Worm (Caenorhabditis elegans) whole organism, young adult: ENCODE measurements around the gene F47B7.3.

Source experiments
- B0261.1 ChIP-seq: sonication (generic microtip); optimal IDR thresholded peaks from 2 replicates; lab custom pipeline; 2016; ENCODE audit warnings: mild to moderate bottlenecking, missing genetic modification characterization, moderate library complexity, missing compliant biosample characterization
- F10E7.11 ChIP-seq: sonication (generic microtip); optimal IDR thresholded peaks from 2 replicates; lab custom pipeline; 2017; ENCODE audit warnings: mild to moderate bottlenecking, missing genetic modification characterization, moderate library complexity, missing compliant biosample characterization
- F33H1.4 ChIP-seq: fragments of 200-800 bp; sonication (Bioruptor generic); IDR thresholded peaks from 2 replicates; pipeline ENCODE4 v1.3.6; 2022; ENCODE audit warnings: missing genetic modification reagents, missing genetic modification characterization, missing compliant biosample characterization
- F52B5.7 ChIP-seq: sonication (generic microtip); optimal IDR thresholded peaks from 2 replicates; lab custom pipeline; 2016; ENCODE audit warnings: mild to moderate bottlenecking, missing genetic modification characterization, missing compliant biosample characterization
- T26A5.8 ChIP-seq: sonication (generic microtip); optimal IDR thresholded peaks from 2 replicates; lab custom pipeline; 2016; ENCODE audit warnings: missing genetic modification characterization, missing compliant biosample characterization
- Y53G8AR.9 ChIP-seq: fragments of 200-800 bp; sonication (Bioruptor generic); conservative IDR thresholded peaks from 2 replicates; pipeline ENCODE4 v1.3.6; 2022; ENCODE audit warnings: missing genetic modification reagents, missing genetic modification characterization, missing compliant biosample characterization
- Y56A3A.18 ChIP-seq: fragments of 200-800 bp; sonication (Bioruptor generic); IDR thresholded peaks from 2 replicates; pipeline ENCODE4 v1.3.6; 2022; ENCODE audit warnings: missing genetic modification reagents, missing genetic modification characterization, missing compliant biosample characterization
- ama-1 ChIP-seq, 3 experiments: fragments of 150-350 bp in 1 of 3; sonication (generic microtip) in 2 of 3; optimal IDR thresholded peaks; 2 replicates each; lab custom pipeline; 2014 to 2018; ENCODE audit warnings: missing biosample characterization in 2 of 3, missing genetic modification characterization in 2 of 3, missing genetic modification reagents in 2 of 3
- aptf-2 ChIP-seq: fragments of 200-800 bp; sonication (Bioruptor generic); conservative IDR thresholded peaks from 2 replicates; pipeline ENCODE4 v1.3.6; 2022; ENCODE audit warnings: missing genetic modification reagents, missing genetic modification characterization, missing compliant biosample characterization
- bed-2 ChIP-seq: fragments of 200-800 bp; sonication (Bioruptor generic); IDR thresholded peaks from 2 replicates; pipeline ENCODE4 v1.3.6; 2022; ENCODE audit warnings: missing genetic modification reagents, missing genetic modification characterization, missing compliant biosample characterization
- cebp-2 ChIP-seq: fragments of 200-800 bp; sonication (Bioruptor generic); IDR thresholded peaks from 2 replicates; pipeline ENCODE4 v1.3.6; 2022; ENCODE audit warnings: missing genetic modification characterization, missing compliant biosample characterization
- ceh-91 ChIP-seq: fragments of 200-800 bp; sonication (Bioruptor generic); IDR thresholded peaks from 2 replicates; pipeline ENCODE4 v1.3.6; 2022; ENCODE audit warnings: missing genetic modification reagents, missing genetic modification characterization, missing compliant biosample characterization
- chd-7 ChIP-seq: sonication (generic microtip); optimal IDR thresholded peaks from 2 replicates; lab custom pipeline; 2016; ENCODE audit warnings: mild to moderate bottlenecking, missing genetic modification characterization, moderate library complexity, missing compliant biosample characterization
- egl-18 ChIP-seq: fragments of 200-800 bp; sonication (Bioruptor generic); IDR thresholded peaks from 2 replicates; pipeline ENCODE4 v1.3.6; 2022; ENCODE audit warnings: missing genetic modification reagents, missing genetic modification characterization, missing compliant biosample characterization
- egrh-3 ChIP-seq: fragments of 200-800 bp; sonication (Bioruptor generic); IDR thresholded peaks from 2 replicates; pipeline ENCODE4 v1.3.6; 2022; ENCODE audit warnings: missing genetic modification reagents, missing genetic modification characterization, missing compliant biosample characterization
- fkh-3 ChIP-seq: sonication (generic microtip); optimal IDR thresholded peaks from 2 replicates; lab custom pipeline; 2016; ENCODE audit warnings: mild to moderate bottlenecking, missing genetic modification characterization, missing compliant biosample characterization
- gei-17 ChIP-seq: fragments of 200-800 bp; sonication (Bioruptor generic); optimal IDR thresholded peaks from 2 replicates; lab custom pipeline; 2018; ENCODE audit warnings: mild to moderate bottlenecking, missing genetic modification characterization, missing compliant biosample characterization
- hlh-26 ChIP-seq: fragments of 200-800 bp; sonication (Bioruptor generic); conservative IDR thresholded peaks from 2 replicates; pipeline ENCODE4 v1.3.6; 2022; ENCODE audit warnings: missing genetic modification reagents, missing genetic modification characterization, missing compliant biosample characterization
- lin-54 ChIP-seq: fragments of 200-800 bp; sonication (Bioruptor generic); optimal IDR thresholded peaks from 2 replicates; lab custom pipeline; 2018; ENCODE audit warnings: mild to moderate bottlenecking, missing genetic modification characterization, missing compliant biosample characterization
- madf-10 ChIP-seq: sonication (generic microtip); optimal IDR thresholded peaks from 2 replicates; lab custom pipeline; 2016; ENCODE audit warnings: mild to moderate bottlenecking, missing genetic modification characterization, missing compliant biosample characterization
- madf-6 ChIP-seq: fragments of 200-800 bp; sonication (Bioruptor generic); IDR thresholded peaks from 2 replicates; pipeline ENCODE4 v1.3.6; 2022; ENCODE audit warnings: missing genetic modification reagents, missing genetic modification characterization, missing compliant biosample characterization
- nfyb-1 ChIP-seq: fragments of 200-800 bp; sonication (Bioruptor generic); IDR thresholded peaks from 2 replicates; pipeline ENCODE4 v1.3.6; 2022; ENCODE audit warnings: missing genetic modification reagents, missing genetic modification characterization, missing compliant biosample characterization
- nhr-80 ChIP-seq: sonication (generic microtip); optimal IDR thresholded peaks from 2 replicates; lab custom pipeline; 2016; ENCODE audit warnings: missing genetic modification characterization, missing compliant biosample characterization
- pbrm-1 ChIP-seq: fragments of 200-800 bp; sonication (Bioruptor generic); IDR thresholded peaks from 2 replicates; pipeline ENCODE4 v1.3.6; 2022; ENCODE audit warnings: missing genetic modification reagents, missing genetic modification characterization, missing compliant biosample characterization
- rpc-1 ChIP-seq, 2 experiments: fragments of 150-350 bp in 1 of 2; sonication (generic microtip) in 1 of 2; optimal IDR thresholded peaks; 2 replicates each; lab custom pipeline; 2014 to 2018; ENCODE audit warnings: missing biosample characterization in 1 of 2, missing genetic modification characterization in 1 of 2, missing genetic modification reagents in 1 of 2, missing genotype in 1 of 2
- snpc-3.4 ChIP-seq: sonication (generic microtip); optimal IDR thresholded peaks from 2 replicates; lab custom pipeline; 2017; ENCODE audit warnings: missing genetic modification characterization, mild to moderate bottlenecking, missing compliant biosample characterization, antibody characterized with exemption, moderate library complexity, missing genotype, missing genetic modification reagents
- somi-1 ChIP-seq: fragments of 200-800 bp; sonication (Bioruptor generic); optimal IDR thresholded peaks from 2 replicates; lab custom pipeline; 2018; ENCODE audit warnings: mild to moderate bottlenecking, missing genetic modification characterization, missing compliant biosample characterization
- sptf-2 ChIP-seq: fragments of 200-800 bp; sonication (Bioruptor generic); optimal IDR thresholded peaks from 2 replicates; lab custom pipeline; 2018; ENCODE audit warnings: mild to moderate bottlenecking, missing genetic modification characterization, missing compliant biosample characterization
- tbp1 ChIP-seq: fragments of 200-800 bp; sonication (Bioruptor generic); optimal IDR thresholded peaks from 2 replicates; lab custom pipeline; 2018; ENCODE audit warnings: mild to moderate bottlenecking, missing genetic modification characterization, missing compliant biosample characterization
- zfh-2 ChIP-seq: fragments of 200-800 bp; sonication (Bioruptor generic); conservative IDR thresholded peaks from 2 replicates; pipeline ENCODE4 v1.3.6; 2022; ENCODE audit warnings: missing genetic modification reagents, missing genetic modification characterization, missing compliant biosample characterization
- ztf-26 ChIP-seq: sonication (generic microtip); optimal IDR thresholded peaks from 2 replicates; lab custom pipeline; 2017; ENCODE audit warnings: missing genetic modification characterization, missing compliant biosample characterization

F47B7.3 gene

ce11 chrX:3803314-3803713, 39.1 kb upstream of the F47B7.3 start, which contains the start of gene F35A5.8 (continued):
- TF ChIP-seq Y53G8AR.9 (GFP tag; lab: Robert Waterston, UW) (0 out of 2 replicates have a peak, but pooled peaks have one; percentile 36), lin-54 (GFP tag; lab: Kevin White, UChicago) (peak; percentile 37), pbrm-1 (0 out of 2 replicates have a peak, but pooled peaks have one; percentile 19), tbp1 (GFP tag; lab: Kevin White, UChicago) (peak; percentile 30), madf-10 (tag; lab: Kevin White, UChicago) (no peak)

- no peak for TF ChIP-seq hlh-26 (GFP tag; lab: Robert Waterston, UW)
- 0 out of 2 replicates have a peak, but pooled peaks have one; percentile 35 for TF ChIP-seq nfyb-1 (GFP tag; lab: Robert Waterston, UW)
- peak; percentile 74 for TF ChIP-seq zfh-2 (GFP tag; lab: Robert Waterston, UW)
Measured at ce11 chrX:3802743-3803142, 38.5 kb upstream of the F47B7.3 start.

ce11 chrX:3798288-3798687, 34.1 kb upstream of the F47B7.3 start:
- TF ChIP-seq egrh-3 (GFP tag; lab: Robert Waterston, UW): 0 out of 2 replicates have a peak, but pooled peaks have one; percentile 9
- no peak for TF ChIP-seq ztf-26
- no peak for TF ChIP-seq somi-1 (GFP tag; lab: Kevin White, UChicago)
- TF ChIP-seq egl-18 (GFP tag; lab: Robert Waterston, UW): no peak
- no peak for TF ChIP-seq ama-1 (optimal IDR thresholded peaks at IDR 0.05; lab: Kevin White, UChicago)
- no peak for TF ChIP-seq ama-1 (GFP tag; optimal IDR thresholded peaks at IDR 0.05; lab: Kevin White, UChicago)
- no peak for TF ChIP-seq madf-10 (tag; lab: Kevin White, UChicago)
- no peak for TF ChIP-seq aptf-2 (GFP tag; lab: Robert Waterston, UW)
- TF ChIP-seq zfh-2 (GFP tag; lab: Robert Waterston, UW): peak; percentile 65

DNA sequence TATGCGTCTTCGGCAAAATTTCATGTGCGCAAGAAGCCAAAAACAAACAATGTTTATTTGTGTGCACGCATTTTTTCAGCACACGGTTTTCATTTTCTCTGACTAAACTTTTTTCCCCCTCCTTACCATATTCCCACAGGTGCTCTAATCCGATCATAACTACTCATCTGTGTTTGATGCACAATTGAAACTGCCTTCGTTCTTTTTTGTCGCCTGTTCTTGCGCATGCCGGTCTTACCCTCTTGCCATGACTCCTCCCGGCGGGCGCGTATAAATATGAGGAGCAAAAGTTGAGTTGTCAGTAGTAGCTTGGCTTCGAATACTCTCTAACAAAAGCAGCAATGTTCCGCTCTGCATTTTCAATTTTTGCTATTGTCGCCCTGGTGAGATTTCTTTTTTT, 33.7 kb upstream of the F47B7.3 start, which contains the start of gene abu-10:
Gene abu-10 (plus strand): TSS at position 301 of the 400 bp plus-strand sequence.
- no peak for TF ChIP-seq F10E7.11 (tag; lab: Kevin White, UChicago)

DNA sequence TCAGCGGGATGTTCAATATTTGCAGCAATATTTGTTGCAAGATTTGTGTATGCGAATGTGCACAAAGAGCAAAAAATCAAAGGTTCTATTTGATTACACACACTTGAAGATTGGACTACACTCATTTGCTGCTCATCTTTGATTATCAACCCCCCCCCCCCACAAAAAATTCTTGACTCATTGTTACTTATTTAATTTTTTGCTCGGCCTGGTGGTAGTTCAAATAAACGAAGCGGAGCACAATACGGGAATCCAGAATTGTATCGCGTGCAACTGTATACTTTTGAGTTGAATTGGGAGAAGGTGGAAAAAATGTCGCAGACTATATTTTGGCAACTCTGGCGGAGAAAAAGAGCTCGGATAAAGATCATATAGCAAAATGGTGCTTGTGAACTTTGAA, 31.4 kb upstream of the F47B7.3 start, which contains the start of gene F35A5.5:
Gene F35A5.5 (minus strand): TSS at position 101 of the 400 bp plus-strand sequence.
- TF ChIP-seq gei-17 (GFP tag; lab: Kevin White, UChicago) (no peak), B0261.1 (tag; lab: Kevin White, UChicago) (no peak), madf-10 (tag; lab: Kevin White, UChicago) (no peak), lin-54 (GFP tag; lab: Kevin White, UChicago) (no peak), bed-2 (no peak), Y56A3A.18 (GFP tag; lab: Robert Waterston, UW) (no peak), fkh-3 (no peak), nhr-80 (tag; lab: Kevin White, UChicago) (no peak), ceh-91 (no peak), T26A5.8 (tag; lab: Kevin White, UChicago) (no peak), snpc-3.4 (tag; lab: Kevin White, UChicago) (no peak), madf-6 (GFP tag; lab: Robert Waterston, UW) (no peak), sptf-2 (GFP tag; lab: Kevin White, UChicago) (no peak), F52B5.7 (tag; lab: Kevin White, UChicago) (no peak), chd-7 (no peak), cebp-2 (GFP tag; lab: Robert Waterston, UW) (no peak), F33H1.4 (GFP tag; lab: Robert Waterston, UW) (no peak), rpc-1 (optimal IDR thresholded peaks at IDR 0.05; lab: Kevin White, UChicago) (no peak), rpc-1 (tag; optimal IDR thresholded peaks at IDR 0.05; lab: Kevin White, UChicago) (no peak)
- TF ChIP-seq, all 124 proteins: peak for 0
